Fruit fly (Drosophila melanogaster) whole organism, embryonic: ENCODE data around the gene Actbeta.
A peak's percentile ranks its signal among the peaks of the same experiment; 100 is the strongest.

Source experiments
- Antp ChIP-seq: fragments of 200-800 bp; sonication (Bioruptor generic); optimal IDR thresholded peaks from 3 replicates; lab custom pipeline; 2016; ENCODE audit warnings: missing biosample characterization, missing genetic modification characterization
- B-H2 ChIP-seq: fragments of 200-800 bp; sonication (Bioruptor generic); optimal IDR thresholded peaks from 2 replicates; lab custom pipeline; 2018; ENCODE audit warnings: missing biosample characterization, mild to moderate bottlenecking, missing genetic modification characterization
- CG10267 ChIP-seq: fragments of 200-800 bp; sonication (Bioruptor generic); optimal IDR thresholded peaks from 2 replicates; lab custom pipeline; 2018; ENCODE audit warnings: missing biosample characterization, mild to moderate bottlenecking, missing genetic modification characterization, moderate library complexity
- CG10462 ChIP-seq: fragments of 200-800 bp; sonication (Bioruptor generic); optimal IDR thresholded peaks from 2 replicates; lab custom pipeline; 2016; ENCODE audit warnings: missing biosample characterization, missing genetic modification characterization
- CG11398 ChIP-seq: fragments of 200-800 bp; sonication (Bioruptor generic); optimal IDR thresholded peaks from 2 replicates; lab custom pipeline; 2016; ENCODE audit warnings: missing biosample characterization, missing genetic modification characterization
- CG11695 ChIP-seq: fragments of 200-800 bp; sonication (Bioruptor generic); IDR thresholded peaks from 3 replicates; pipeline ENCODE4 v1.3.6; 2022; ENCODE audit warnings: missing biosample characterization, missing genetic modification characterization
- CG12071 ChIP-seq: fragments of 200-800 bp; sonication (Bioruptor generic); optimal IDR thresholded peaks from 3 replicates; lab custom pipeline; 2018; ENCODE audit warnings: missing biosample characterization, mild to moderate bottlenecking, missing genetic modification characterization
- CG13296 ChIP-seq: fragments of 200-800 bp; sonication (Bioruptor generic); optimal IDR thresholded peaks from 3 replicates; lab custom pipeline; 2018; ENCODE audit warnings: missing biosample characterization, mild to moderate bottlenecking, missing genetic modification characterization
- CG14710 ChIP-seq: fragments of 200-800 bp; sonication (Bioruptor generic); optimal IDR thresholded peaks from 3 replicates; lab custom pipeline; 2019; ENCODE audit warnings: missing biosample characterization, mild to moderate bottlenecking, missing genetic modification characterization, moderate library complexity
- CG1529 ChIP-seq: fragments of 200-800 bp; sonication (Bioruptor generic); optimal IDR thresholded peaks from 3 replicates; lab custom pipeline; 2018; ENCODE audit warnings: missing biosample characterization, missing genetic modification characterization
- CG16813 ChIP-seq: fragments of 200-800 bp; sonication (Bioruptor generic); IDR thresholded peaks from 3 replicates; pipeline ENCODE4 v1.3.6; 2022; ENCODE audit warnings: missing biosample characterization, missing genetic modification characterization; ENCODE audit not compliant: partially characterized antibody
- CG16815 ChIP-seq: fragments of 200-800 bp; sonication (Bioruptor generic); optimal IDR thresholded peaks from 3 replicates; lab custom pipeline; 2017; ENCODE audit warnings: missing biosample characterization, mild to moderate bottlenecking, missing genetic modification characterization
- CG17568 ChIP-seq: fragments of 200-800 bp; sonication (Bioruptor generic); optimal IDR thresholded peaks from 2 replicates; lab custom pipeline; 2018; ENCODE audit warnings: missing biosample characterization, mild to moderate bottlenecking, missing genetic modification characterization, moderate library complexity
- CG17612 ChIP-seq: fragments of 200-800 bp; sonication (Bioruptor generic); IDR thresholded peaks from 2 replicates; pipeline ENCODE4 v1.3.6; 2022; ENCODE audit warnings: missing biosample characterization, missing genetic modification characterization
- CG18764 ChIP-seq: fragments of 200-800 bp; sonication (Bioruptor generic); optimal IDR thresholded peaks from 3 replicates; lab custom pipeline; 2016; ENCODE audit warnings: missing biosample characterization, missing genetic modification characterization
- CG2678 ChIP-seq: fragments of 200-800 bp; sonication (Bioruptor generic); optimal IDR thresholded peaks from 3 replicates; lab custom pipeline; 2019; ENCODE audit warnings: missing biosample characterization, mild to moderate bottlenecking, missing genetic modification characterization, moderate library complexity
- CG3065 ChIP-seq: fragments of 200-800 bp; sonication (Bioruptor generic); optimal IDR thresholded peaks from 2 replicates; lab custom pipeline; 2016; ENCODE audit warnings: missing biosample characterization, missing genetic modification characterization
- CG6654 ChIP-seq: fragments of 200-800 bp; sonication (Bioruptor generic); optimal IDR thresholded peaks from 2 replicates; lab custom pipeline; 2017; ENCODE audit warnings: missing biosample characterization, mild to moderate bottlenecking, missing genetic modification characterization
- CG7271 ChIP-seq: fragments of 200-800 bp; sonication (Bioruptor generic); optimal IDR thresholded peaks from 2 replicates; lab custom pipeline; 2018; ENCODE audit warnings: missing biosample characterization, mild to moderate bottlenecking, missing genetic modification characterization, moderate library complexity
- CG7987 ChIP-seq: fragments of 200-800 bp; sonication (Bioruptor generic); optimal IDR thresholded peaks from 2 replicates; lab custom pipeline; 2018; ENCODE audit warnings: missing biosample characterization, mild to moderate bottlenecking, missing genetic modification characterization, moderate library complexity
- CG8765 ChIP-seq: fragments of 200-800 bp; sonication (Bioruptor generic); IDR thresholded peaks from 2 replicates; pipeline ENCODE4 v1.3.6; 2022; ENCODE audit warnings: missing biosample characterization, missing genetic modification characterization
- CrebB ChIP-seq: fragments of 200-800 bp; sonication (Bioruptor generic); optimal IDR thresholded peaks from 3 replicates; lab custom pipeline; 2018; ENCODE audit warnings: missing biosample characterization, mild to moderate bottlenecking, missing genetic modification characterization
- Dad ChIP-seq: fragments of 200-800 bp; sonication (Bioruptor generic); optimal IDR thresholded peaks from 3 replicates; lab custom pipeline; 2016; ENCODE audit warnings: missing biosample characterization, missing genetic modification characterization
- Dbx ChIP-seq: fragments of 200-800 bp; sonication (Bioruptor generic); IDR thresholded peaks from 3 replicates; pipeline ENCODE4 v1.3.6; 2022; ENCODE audit warnings: missing biosample characterization, missing genetic modification characterization
- Hey ChIP-seq: fragments of 200-800 bp; sonication (Bioruptor generic); optimal IDR thresholded peaks from 3 replicates; lab custom pipeline; 2018; ENCODE audit warnings: missing biosample characterization, mild to moderate bottlenecking, missing genetic modification characterization
- Optix ChIP-seq: fragments of 200-800 bp; sonication (Bioruptor generic); IDR thresholded peaks from 3 replicates; pipeline ENCODE4 v1.3.6; 2022; ENCODE audit warnings: missing biosample characterization, missing genetic modification characterization
- Poxn ChIP-seq: fragments of 200-800 bp; sonication (Bioruptor generic); IDR thresholded peaks from 2 replicates; pipeline ENCODE4 v1.3.6; 2022; ENCODE audit warnings: missing biosample characterization, missing genetic modification characterization
- Scr ChIP-seq: fragments of 200-800 bp; sonication (Bioruptor generic); IDR thresholded peaks from 2 replicates; pipeline ENCODE4 v1.3.6; 2022; ENCODE audit warnings: missing biosample characterization, missing genetic modification characterization; ENCODE audit not compliant: partially characterized antibody
- Sin3A ChIP-seq: fragments of >200 bp; optimal IDR thresholded peaks from 2 replicates; lab custom pipeline; 2018
- Sry-δ ChIP-seq: fragments of 200-800 bp; sonication (Bioruptor generic); optimal IDR thresholded peaks from 2 replicates; lab custom pipeline; 2016; ENCODE audit warnings: missing biosample characterization, missing genetic modification characterization
- amos ChIP-seq: fragments of 200-800 bp; sonication (Bioruptor generic); IDR thresholded peaks from 2 replicates; pipeline ENCODE4 v1.3.6; 2022; ENCODE audit warnings: missing biosample characterization, missing genetic modification characterization; ENCODE audit not compliant: partially characterized antibody
- ato ChIP-seq: fragments of 200-800 bp; sonication (Bioruptor generic); IDR thresholded peaks from 2 replicates; pipeline ENCODE4 v1.3.6; 2022; ENCODE audit warnings: missing biosample characterization, missing genetic modification characterization; ENCODE audit not compliant: partially characterized antibody
- btn ChIP-seq: fragments of 200-800 bp; sonication (Bioruptor generic); optimal IDR thresholded peaks from 2 replicates; lab custom pipeline; 2016; ENCODE audit warnings: missing biosample characterization, missing genetic modification characterization
- chinmo ChIP-seq: fragments of 200-800 bp; sonication (Bioruptor generic); IDR thresholded peaks from 4 replicates; pipeline ENCODE4 v1.3.6; 2022; ENCODE audit warnings: missing biosample characterization, missing genetic modification characterization; ENCODE audit not compliant: partially characterized antibody
- crol ChIP-seq: fragments of 200-800 bp; sonication (Bioruptor generic); IDR thresholded peaks from 2 replicates; pipeline ENCODE4 v1.3.6; 2022; ENCODE audit warnings: missing biosample characterization, missing genetic modification characterization
- dm ChIP-seq: fragments of 200-800 bp; sonication (Bioruptor generic); optimal IDR thresholded peaks from 3 replicates; lab custom pipeline; 2016; ENCODE audit warnings: missing biosample characterization, missing genetic modification characterization
- eve ChIP-seq, 2 experiments: fragments of >200 bp; optimal IDR thresholded peaks; 2 replicates each; lab custom pipeline; 2017; ENCODE audit warnings: missing biosample characterization in 2 of 2, missing genetic modification characterization in 2 of 2
- fru ChIP-seq: fragments of >200 bp; optimal IDR thresholded peaks from 2 replicates; lab custom pipeline; 2017
- ftz-f1 ChIP-seq: fragments of 200-800 bp; sonication (Bioruptor generic); optimal IDR thresholded peaks from 2 replicates; lab custom pipeline; 2016; ENCODE audit warnings: missing biosample characterization, missing genetic modification characterization
- grn ChIP-seq: fragments of 200-800 bp; sonication (Bioruptor generic); optimal IDR thresholded peaks from 3 replicates; lab custom pipeline; 2017; ENCODE audit warnings: missing biosample characterization, missing genetic modification characterization
- hb ChIP-seq: fragments of 200-800 bp; sonication (Bioruptor generic); IDR thresholded peaks from 3 replicates; pipeline ENCODE4 v1.3.6; 2022; ENCODE audit warnings: missing biosample characterization, missing genetic modification characterization; ENCODE audit not compliant: partially characterized antibody
- klu ChIP-seq: fragments of 200-800 bp; sonication (Bioruptor generic); IDR thresholded peaks from 2 replicates; pipeline ENCODE4 v1.3.6; 2022; ENCODE audit warnings: missing biosample characterization, missing genetic modification characterization
- nerfin-1 ChIP-seq: fragments of 200-800 bp; sonication (Bioruptor generic); optimal IDR thresholded peaks from 3 replicates; lab custom pipeline; 2019; ENCODE audit warnings: missing biosample characterization, mild to moderate bottlenecking, missing genetic modification characterization, moderate library complexity
- nom ChIP-seq: fragments of 200-800 bp; sonication (Bioruptor generic); optimal IDR thresholded peaks from 2 replicates; lab custom pipeline; 2017; ENCODE audit warnings: missing biosample characterization, missing genetic modification characterization, mild to moderate bottlenecking, moderate library complexity, missing genetic modification reagents
- run ChIP-seq: fragments of 200-800 bp; sonication (Bioruptor generic); optimal IDR thresholded peaks from 3 replicates; lab custom pipeline; 2018; ENCODE audit warnings: missing biosample characterization, mild to moderate bottlenecking, missing genetic modification characterization
- sisA ChIP-seq: fragments of 200-800 bp; sonication (Bioruptor generic); IDR thresholded peaks from 2 replicates; pipeline ENCODE4 v1.3.6; 2022; ENCODE audit warnings: missing biosample characterization, missing genetic modification characterization
- slp2 ChIP-seq: fragments of 200-800 bp; sonication (Bioruptor generic); optimal IDR thresholded peaks from 2 replicates; lab custom pipeline; 2016; ENCODE audit warnings: missing biosample characterization, missing genetic modification characterization
- toy ChIP-seq: fragments of 200-800 bp; sonication (Bioruptor generic); IDR thresholded peaks from 2 replicates; pipeline ENCODE4 v1.3.6; 2022; ENCODE audit warnings: missing biosample characterization, missing genetic modification characterization
- wek ChIP-seq: fragments of 200-800 bp; sonication (Bioruptor generic); optimal IDR thresholded peaks from 3 replicates; lab custom pipeline; 2018; ENCODE audit warnings: missing biosample characterization, mild to moderate bottlenecking, missing genetic modification characterization, moderate library complexity

The Actbeta gene

DNA sequence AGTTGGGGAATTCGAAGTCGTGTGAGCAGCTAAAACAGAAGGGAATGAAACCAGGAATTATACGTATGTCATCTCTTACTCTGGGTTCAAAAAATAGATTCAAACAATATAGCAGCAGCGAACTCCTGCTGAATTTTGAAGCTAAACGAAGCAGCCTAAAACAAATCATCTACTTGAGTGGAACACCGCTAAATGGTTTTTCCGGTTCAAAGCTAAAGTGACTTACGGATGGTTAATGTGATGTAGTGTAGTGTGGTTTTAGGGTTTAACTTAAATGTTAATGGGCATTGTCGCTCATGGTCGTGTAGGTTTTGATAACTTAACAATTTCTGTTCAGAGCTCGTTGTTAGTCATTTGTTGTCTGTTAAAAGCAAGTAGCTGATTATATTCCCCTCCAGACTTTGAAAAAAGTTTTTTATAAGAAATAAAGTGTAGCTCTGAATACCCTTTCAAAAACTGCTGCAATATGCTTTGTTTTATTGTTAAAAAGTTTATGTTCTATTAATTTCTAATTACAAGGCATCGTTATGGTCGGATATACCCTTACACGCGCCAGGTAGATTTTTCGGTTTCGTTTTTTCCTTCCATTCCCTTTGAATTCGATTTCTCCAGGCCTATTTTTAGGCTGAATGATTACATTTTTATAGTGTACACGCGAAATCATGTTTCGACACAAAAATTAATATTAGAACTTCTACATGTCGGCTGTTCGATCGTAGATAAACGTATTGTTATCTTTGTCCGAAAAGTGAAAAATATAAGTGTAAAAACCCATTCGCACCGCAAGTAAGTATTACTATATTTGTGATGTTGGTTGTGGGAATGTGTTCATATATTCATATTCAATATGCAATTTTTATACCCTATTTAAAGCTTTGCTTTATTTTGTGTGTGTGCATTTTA, 28.5 kb upstream of the Actbeta start (continued):
- TF ChIP-seq CG2678 (tag; lab: Kevin White, UChicago): no peak
- no peak for TF ChIP-seq CG16813 (GFP tag; lab: Robert Waterston, UW)
- no peak; the same call in 2 of the 3 replicates for TF ChIP-seq Dbx
- no peak for TF ChIP-seq hb (GFP tag; lab: Robert Waterston, UW)
- TF ChIP-seq ato: no peak
- peak; percentile 69 for TF ChIP-seq CG6654 (GFP tag; lab: Kevin White, UChicago)
- no peak for TF ChIP-seq chinmo
- peak; percentile 81 for TF ChIP-seq wek (GFP tag; lab: Kevin White, UChicago)
- TF ChIP-seq dm (GFP tag; lab: Kevin White, UChicago): peak; percentile 87
- TF ChIP-seq Sry-δ: peak; percentile 53
- peak; percentile 83 for TF ChIP-seq B-H2 (GFP tag; lab: Kevin White, UChicago)
- peak; percentile 35 for TF ChIP-seq ftz-f1
- peak; percentile 91 for TF ChIP-seq CG14710 (tag; lab: Kevin White, UChicago)
- peak; percentile 84 for TF ChIP-seq grn (GFP tag; lab: Kevin White, UChicago)
- TF ChIP-seq CG10267 (tag; lab: Kevin White, UChicago): peak; percentile 87
- TF ChIP-seq CG8765 (GFP tag; lab: Robert Waterston, UW): no peak
- peak; percentile 93 for TF ChIP-seq CG11695 (GFP tag; lab: Robert Waterston, UW)
- no peak for TF ChIP-seq fru (lab: Kevin White, UChicago)
- TF ChIP-seq CG7271 (tag; lab: Kevin White, UChicago): peak; percentile 85
- TF ChIP-seq Sin3A: no peak
- TF ChIP-seq CG18764 (GFP tag; lab: Kevin White, UChicago): peak; percentile 87
- TF ChIP-seq Scr (GFP tag; lab: Robert Waterston, UW): no peak
- no peak for TF ChIP-seq crol (GFP tag; lab: Robert Waterston, UW)
- TF ChIP-seq btn (GFP tag; lab: Kevin White, UChicago): peak; percentile 86
- TF ChIP-seq CG17568 (GFP tag; lab: Kevin White, UChicago): peak; percentile 94
- peak; percentile 93 for TF ChIP-seq Dad (GFP tag; lab: Kevin White, UChicago)
- no peak for TF ChIP-seq CG17612 (GFP tag; lab: Robert Waterston, UW)
- no peak for TF ChIP-seq run (tag; lab: Kevin White, UChicago)
- TF ChIP-seq toy: no peak; the same call in 1 of the 2 replicates
- TF ChIP-seq Poxn: no peak
- peak; percentile 55 for TF ChIP-seq nom
- peak; percentile 88 for TF ChIP-seq slp2 (GFP tag; lab: Kevin White, UChicago)
- no peak for TF ChIP-seq nerfin-1
- peak; percentile 84 for TF ChIP-seq CG3065 (GFP tag; lab: Kevin White, UChicago)
- peak; percentile 90 for TF ChIP-seq CG10462 (GFP tag; lab: Kevin White, UChicago)
- peak; percentile 86 for TF ChIP-seq CrebB (tag; lab: Kevin White, UChicago)
- peak; percentile 92 for TF ChIP-seq CG1529 (GFP tag; lab: Kevin White, UChicago)
- no peak for TF ChIP-seq amos
- TF ChIP-seq Hey (tag; lab: Kevin White, UChicago): no peak
- TF ChIP-seq sisA (GFP tag; lab: Robert Waterston, UW): no peak
- TF ChIP-seq CG11398 (GFP tag; lab: Kevin White, UChicago): peak; percentile 91
- no peak for TF ChIP-seq CG12071 (GFP tag; lab: Kevin White, UChicago)
- TF ChIP-seq eve (GFP tag; optimal IDR thresholded peaks at IDR 0.05; lab: Kevin White, UChicago): peak in 1 of 2 experiments; percentile 46
- TF ChIP-seq CG16815: peak; percentile 89
- peak; percentile 77 for TF ChIP-seq CG13296 (GFP tag; lab: Kevin White, UChicago)
- no peak for TF ChIP-seq klu (GFP tag; lab: Robert Waterston, UW)
- TF ChIP-seq Antp: peak; percentile 89
- peak; percentile 91 for TF ChIP-seq CG7987 (GFP tag; lab: Kevin White, UChicago)
- TF ChIP-seq Optix: no peak
